Fruit fly (Drosophila melanogaster) whole organism, adult: ENCODE results near the gene Frl.

ENCODE experiments used
- CG11617 ChIP-seq: fragments of 200-800 bp; sonication (Bioruptor generic); optimal IDR thresholded peaks from 2 replicates; lab custom pipeline; 2017; ENCODE audit warnings: mild to moderate bottlenecking, missing biosample characterization, missing genetic modification reagents, missing genetic modification characterization
- CG12768 ChIP-seq: fragments of 200-800 bp; sonication (Bioruptor generic); optimal IDR thresholded peaks from 2 replicates; lab custom pipeline; 2017; ENCODE audit warnings: missing biosample characterization, missing genetic modification characterization, mild to moderate bottlenecking, moderate library complexity, missing genetic modification reagents
- CG14711 ChIP-seq: fragments of 200-800 bp; sonication (Bioruptor generic); optimal IDR thresholded peaks from 2 replicates; lab custom pipeline; 2018; ENCODE audit warnings: missing biosample characterization, mild to moderate bottlenecking, missing genetic modification characterization, moderate library complexity
- CG1620 ChIP-seq: fragments of 200-800 bp; sonication (Bioruptor generic); optimal IDR thresholded peaks from 2 replicates; lab custom pipeline; 2016; ENCODE audit warnings: missing biosample characterization, missing genetic modification characterization
- CG33017 ChIP-seq: fragments of 200-800 bp; sonication (Bioruptor generic); optimal IDR thresholded peaks from 2 replicates; lab custom pipeline; 2018; ENCODE audit warnings: missing biosample characterization, mild to moderate bottlenecking, missing genetic modification characterization, moderate library complexity
- CG5204 ChIP-seq: fragments of 200-800 bp; sonication (Bioruptor generic); optimal IDR thresholded peaks from 2 replicates; lab custom pipeline; 2016; ENCODE audit warnings: missing biosample characterization, missing genetic modification characterization
- CG7045 ChIP-seq: fragments of 200-800 bp; sonication (Bioruptor generic); optimal IDR thresholded peaks from 2 replicates; lab custom pipeline; 2017; ENCODE audit warnings: missing biosample characterization, mild to moderate bottlenecking, missing genetic modification characterization
- CG7101 ChIP-seq: fragments of 200-800 bp; sonication (Bioruptor generic); optimal IDR thresholded peaks from 2 replicates; lab custom pipeline; 2018; ENCODE audit warnings: missing biosample characterization, mild to moderate bottlenecking, missing genetic modification characterization, moderate library complexity
- Clk ChIP-seq: fragments of 200-800 bp; sonication (Bioruptor generic); optimal IDR thresholded peaks from 2 replicates; lab custom pipeline; 2017; ENCODE audit warnings: missing biosample characterization, missing genetic modification characterization
- Crg-1 ChIP-seq: fragments of 200-800 bp; sonication (Bioruptor generic); optimal IDR thresholded peaks from 2 replicates; lab custom pipeline; 2016; ENCODE audit warnings: missing biosample characterization, missing genetic modification characterization
- Hr96 ChIP-seq: fragments of 200-800 bp; sonication (Bioruptor generic); optimal IDR thresholded peaks from 2 replicates; lab custom pipeline; 2016; ENCODE audit warnings: missing biosample characterization, missing genetic modification characterization
- Mnt ChIP-seq: fragments of 200-800 bp; sonication (Bioruptor generic); optimal IDR thresholded peaks from 2 replicates; lab custom pipeline; 2016; ENCODE audit warnings: missing biosample characterization, mild to moderate bottlenecking, missing genetic modification characterization
- bab1 ChIP-seq: fragments of 200-800 bp; sonication (Bioruptor generic); optimal IDR thresholded peaks from 3 replicates; lab custom pipeline; 2019; ENCODE audit warnings: missing biosample characterization, mild to moderate bottlenecking, missing genetic modification characterization, moderate library complexity
- cic ChIP-seq: fragments of 200-800 bp; sonication (Bioruptor generic); optimal IDR thresholded peaks from 2 replicates; lab custom pipeline; 2017; ENCODE audit warnings: missing biosample characterization, mild to moderate bottlenecking, missing genetic modification characterization, moderate library complexity
- cnc ChIP-seq, 2 experiments: fragments of >200 bp; optimal IDR thresholded peaks; 2 replicates each; lab custom pipeline; 2017
- kay ChIP-seq: fragments of 200-800 bp; sonication (Bioruptor generic); peaks from one replicate; lab custom pipeline; 2016; ENCODE audit warnings: missing biosample characterization, missing genetic modification characterization, borderline replicate concordance
- ovo ChIP-seq: fragments of 200-800 bp; sonication (Bioruptor generic); optimal IDR thresholded peaks from 2 replicates; lab custom pipeline; 2016; ENCODE audit warnings: missing biosample characterization, missing genetic modification characterization
- pad ChIP-seq: fragments of 200-800 bp; sonication (Bioruptor generic); optimal IDR thresholded peaks from 3 replicates; lab custom pipeline; 2017; ENCODE audit warnings: missing biosample characterization, missing genetic modification characterization, mild to moderate bottlenecking, moderate library complexity, missing genetic modification reagents
- tj ChIP-seq: fragments of 200-800 bp; sonication (Bioruptor generic); optimal IDR thresholded peaks from 3 replicates; lab custom pipeline; 2017; ENCODE audit warnings: missing biosample characterization, mild to moderate bottlenecking, missing genetic modification characterization, moderate library complexity
- toe ChIP-seq: fragments of 200-800 bp; sonication (Bioruptor generic); optimal IDR thresholded peaks from 2 replicates; lab custom pipeline; 2016; ENCODE audit warnings: missing biosample characterization, missing genetic modification characterization

Gene Frl

dm6 chr3L:14097941-14098545, 45.0 kb downstream of the Frl start, which contains the start of gene Fbp1:
Gene Fbp1 (minus strand): TSS chr3L:14098053.
- TF ChIP-seq CG1620 (GFP tag; lab: Kevin White, UChicago), result no peak
- TF ChIP-seq tj (GFP tag; lab: Kevin White, UChicago), result no peak
- TF ChIP-seq CG7045 (GFP tag; lab: Kevin White, UChicago), result no peak
- TF ChIP-seq cic, result no peak
- TF ChIP-seq ovo (GFP tag; lab: Kevin White, UChicago), result no peak
- no peak for TF ChIP-seq cnc (optimal IDR thresholded peaks at IDR 0.05; lab: Kevin White, UChicago)
- TF ChIP-seq CG5204 (GFP tag; lab: Kevin White, UChicago), result no peak

dm6 chr3L:14100058-14100457, 47.0 kb downstream of the Frl start:
- TF ChIP-seq CG33017 (tag; lab: Kevin White, UChicago) (no peak), CG7101 (no peak), CG12768 (GFP tag; lab: Kevin White, UChicago) (no peak), cnc (optimal IDR thresholded peaks at IDR 0.05; lab: Kevin White, UChicago) (no peak)

dm6 chr3L:14101421-14102130, 48.6 kb downstream of the Frl start:
- TF ChIP-seq CG33017 (tag; lab: Kevin White, UChicago) (no peak), pad (GFP tag; lab: Kevin White, UChicago) (no peak), CG14711 (tag; lab: Kevin White, UChicago) (no peak), Clk (no peak), CG1620 (GFP tag; lab: Kevin White, UChicago) (no peak), ovo (GFP tag; lab: Kevin White, UChicago) (no peak), tj (GFP tag; lab: Kevin White, UChicago) (no peak), CG7101 (no peak)

- no peak for TF ChIP-seq Hr96 (GFP tag; lab: Kevin White, UChicago)
- TF ChIP-seq bab1 (GFP tag; lab: Kevin White, UChicago), result no peak
- no peak for TF ChIP-seq CG1620 (GFP tag; lab: Kevin White, UChicago)
- no peak for TF ChIP-seq CG12768 (GFP tag; lab: Kevin White, UChicago)
- TF ChIP-seq kay (GFP tag; lab: Kevin White, UChicago), result no peak
- TF ChIP-seq CG11617 (GFP tag; lab: Kevin White, UChicago), result no peak
Observed at dm6 chr3L:14104988-14105387, 52.0 kb downstream of the Frl start.

dm6 chr3L:14108068-14108520, 55.1 kb downstream of the Frl start, which contains the start of gene Sox21a:
Gene Sox21a (minus strand): TSS chr3L:14108118.
- TF ChIP-seq Clk, result no peak
- TF ChIP-seq CG12768 (GFP tag; lab: Kevin White, UChicago), result no peak
- no peak for TF ChIP-seq Crg-1 (GFP tag; lab: Kevin White, UChicago)
- no peak for TF ChIP-seq tj (GFP tag; lab: Kevin White, UChicago)
- no peak for TF ChIP-seq CG33017 (tag; lab: Kevin White, UChicago)
- TF ChIP-seq toe (GFP tag; lab: Kevin White, UChicago), result no peak
- TF ChIP-seq CG14711 (tag; lab: Kevin White, UChicago), result no peak
- TF ChIP-seq ovo (GFP tag; lab: Kevin White, UChicago), result no peak
- no peak for TF ChIP-seq pad (GFP tag; lab: Kevin White, UChicago)
- TF ChIP-seq CG1620 (GFP tag; lab: Kevin White, UChicago), result no peak
- TF ChIP-seq CG5204 (GFP tag; lab: Kevin White, UChicago), result no peak
- TF ChIP-seq CG7045 (GFP tag; lab: Kevin White, UChicago), result no peak
- TF ChIP-seq Hr96 (GFP tag; lab: Kevin White, UChicago), result no peak
- no peak for TF ChIP-seq bab1 (GFP tag; lab: Kevin White, UChicago)
- TF ChIP-seq Mnt (GFP tag; lab: Kevin White, UChicago), result no peak
- TF ChIP-seq kay (GFP tag; lab: Kevin White, UChicago), result no peak
- no peak for TF ChIP-seq CG7101
- no peak for TF ChIP-seq CG11617 (GFP tag; lab: Kevin White, UChicago)

- TF ChIP-seq Crg-1 (GFP tag; lab: Kevin White, UChicago) (no peak), cnc (optimal IDR thresholded peaks at IDR 0.05; lab: Kevin White, UChicago) (no peak), cic (no peak), CG12768 (GFP tag; lab: Kevin White, UChicago) (no peak), bab1 (GFP tag; lab: Kevin White, UChicago) (no peak), CG33017 (tag; lab: Kevin White, UChicago) (no peak), kay (GFP tag; lab: Kevin White, UChicago) (no peak), ovo (GFP tag; lab: Kevin White, UChicago) (no peak), CG5204 (GFP tag; lab: Kevin White, UChicago) (no peak), Hr96 (GFP tag; lab: Kevin White, UChicago) (no peak), Clk (no peak), toe (GFP tag; lab: Kevin White, UChicago) (no peak), pad (GFP tag; lab: Kevin White, UChicago) (no peak), CG7045 (GFP tag; lab: Kevin White, UChicago) (no peak), CG14711 (tag; lab: Kevin White, UChicago) (no peak), Mnt (GFP tag; lab: Kevin White, UChicago) (no peak), tj (GFP tag; lab: Kevin White, UChicago) (no peak), CG11617 (GFP tag; lab: Kevin White, UChicago) (no peak)
Observed at dm6 chr3L:14109831-14110230, 56.8 kb downstream of the Frl start.
